Worm (Caenorhabditis elegans) whole organism, L1 larva: ENCODE results near the gene ceh-63.

Experiments used
- ceh-82 ChIP-seq, 3 experiments: fragments of 150-350 bp in 1 of 3; sonication (generic microtip) in 2 of 3; optimal IDR thresholded peaks; 2 replicates each; lab custom pipeline; 2014 to 2017; ENCODE audit warnings: missing biosample characterization in 3 of 3, missing genetic modification characterization in 3 of 3
- efl-3 ChIP-seq: fragments of 200-800 bp; sonication (Bioruptor generic); optimal IDR thresholded peaks from 2 replicates; lab custom pipeline; 2018; ENCODE audit warnings: mild to moderate bottlenecking, missing genetic modification characterization, missing compliant biosample characterization
- elt-3 ChIP-seq, 6 experiments: fragments of 150-350 bp in 1 of 6; sonication (generic microtip); optimal IDR thresholded peaks; 2 replicates each; lab custom pipeline; 2017 to 2018; ENCODE audit warnings: missing biosample characterization in 6 of 6, missing genetic modification characterization in 6 of 6, inconsistent platforms in 1 of 6
- fos-1 ChIP-seq: fragments of 150-350 bp; optimal IDR thresholded peaks from 2 replicates; lab custom pipeline; 2014; ENCODE audit warnings: missing biosample characterization, missing genetic modification characterization
- irx-1 ChIP-seq: sonication (generic microtip); optimal IDR thresholded peaks from 2 replicates; lab custom pipeline; 2016; ENCODE audit warnings: missing genetic modification characterization, missing compliant biosample characterization
- lin-15B ChIP-seq: fragments of 150-350 bp; sonication (generic microtip); optimal IDR thresholded peaks from 3 replicates; lab custom pipeline; 2014; ENCODE audit warnings: missing biosample characterization, missing genetic modification characterization
- lsy-2 ChIP-seq, 2 experiments: fragments of 150-350 bp; optimal IDR thresholded peaks; 2 replicates each; lab custom pipeline; 2014; ENCODE audit warnings: missing biosample characterization in 2 of 2, missing genetic modification characterization in 2 of 2
- nhr-47 ChIP-seq: sonication (generic microtip); optimal IDR thresholded peaks from 2 replicates; lab custom pipeline; 2016; ENCODE audit warnings: mild to moderate bottlenecking, missing genetic modification characterization, moderate library complexity, missing compliant biosample characterization
- nhr-77 ChIP-seq: fragments of 150-350 bp; optimal IDR thresholded peaks from 2 replicates; lab custom pipeline; 2014; ENCODE audit warnings: missing biosample characterization, missing genetic modification characterization
- pqm-1 ChIP-seq: sonication (generic microtip); optimal IDR thresholded peaks from 3 replicates; lab custom pipeline; 2017; ENCODE audit warnings: missing biosample characterization, missing genetic modification characterization
- skn-1 ChIP-seq: fragments of 150-350 bp; optimal IDR thresholded peaks from 2 replicates; lab custom pipeline; 2014; ENCODE audit warnings: missing biosample characterization, missing genetic modification characterization
- zag-1 ChIP-seq: fragments of 150-350 bp; optimal IDR thresholded peaks from 2 replicates; lab custom pipeline; 2014; ENCODE audit warnings: missing biosample characterization, missing genetic modification characterization

DNA sequence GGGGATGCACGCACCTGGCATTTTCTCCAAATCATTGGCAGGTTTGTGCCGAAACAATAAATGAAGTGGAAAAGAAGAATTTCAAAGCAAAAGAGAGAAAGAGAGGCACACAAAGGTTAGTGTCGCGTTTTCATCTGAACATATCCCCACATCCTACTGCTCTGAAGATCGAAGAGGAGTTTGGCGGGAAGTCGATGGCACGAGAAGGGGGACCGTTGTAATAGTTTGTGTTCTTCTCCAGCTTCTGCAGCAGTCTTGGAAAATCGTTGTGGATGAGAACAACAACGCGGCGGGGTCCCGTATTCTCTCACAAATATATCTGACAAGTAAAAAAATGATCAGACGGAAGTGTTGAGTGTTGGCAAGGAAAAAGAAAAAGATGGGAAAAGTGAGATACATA, 27.9 kb downstream of the ceh-63 start:
- TF ChIP-seq ceh-82 (tag; optimal IDR thresholded peaks at IDR 0.05; lab: Kevin White, UChicago) (no peak), elt-3 (tag; optimal IDR thresholded peaks at IDR 0.05; lab: Kevin White, UChicago) (no peak), nhr-77 (no peak), zag-1 (tag; lab: Kevin White, UChicago) (no peak), pqm-1 (no peak), skn-1 (no peak), fos-1 (tag; lab: Kevin White, UChicago) (no peak), irx-1 (tag; lab: Kevin White, UChicago) (no peak), nhr-47 (tag; lab: Kevin White, UChicago) (no peak), efl-3 (GFP tag; lab: Kevin White, UChicago) (no peak), lsy-2 (tag; optimal IDR thresholded peaks at IDR 0.05; lab: Kevin White, UChicago) (no peak), lin-15B (tag; lab: Kevin White, UChicago) (no peak)
